Worm (Caenorhabditis elegans): ENCODE results near the gene F22E5.20.

- no peak for TF ChIP-seq unc-62 (GFP tag; optimal IDR thresholded peaks at IDR 0.05)
- TF ChIP-seq mep-1 (tag; optimal IDR thresholded peaks at IDR 0.05), result no peak
- TF ChIP-seq mab-5 (tag; optimal IDR thresholded peaks at IDR 0.05), result no peak
- TF ChIP-seq pha-4 (tag; optimal IDR thresholded peaks at IDR 0.05), result no peak
- TF ChIP-seq nhr-76 (tag; optimal IDR thresholded peaks at IDR 0.05), result no peak
- TF ChIP-seq snpc-4 (tag; optimal IDR thresholded peaks at IDR 0.05), result no peak
- TF ChIP-seq lsy-2 (tag; optimal IDR thresholded peaks at IDR 0.05), result no peak
- no peak for TF ChIP-seq ztf-11 (tag; optimal IDR thresholded peaks at IDR 0.05)
- TF ChIP-seq nhr-237 (tag; optimal IDR thresholded peaks at IDR 0.05), result no peak
- no peak for TF ChIP-seq unc-39 (tag; optimal IDR thresholded peaks at IDR 0.05)
- TF ChIP-seq lin-13 (tag; optimal IDR thresholded peaks at IDR 0.05), result no peak
Observed at ce11 chrII:2681118-2681517, 7.7 kb upstream of the F22E5.20 start, which contains the start of gene F34D6.1.

Data from whole organism, mixed stage, embryonic.